Fruit fly (Drosophila melanogaster): ENCODE data around the gene CG31211.

DNA sequence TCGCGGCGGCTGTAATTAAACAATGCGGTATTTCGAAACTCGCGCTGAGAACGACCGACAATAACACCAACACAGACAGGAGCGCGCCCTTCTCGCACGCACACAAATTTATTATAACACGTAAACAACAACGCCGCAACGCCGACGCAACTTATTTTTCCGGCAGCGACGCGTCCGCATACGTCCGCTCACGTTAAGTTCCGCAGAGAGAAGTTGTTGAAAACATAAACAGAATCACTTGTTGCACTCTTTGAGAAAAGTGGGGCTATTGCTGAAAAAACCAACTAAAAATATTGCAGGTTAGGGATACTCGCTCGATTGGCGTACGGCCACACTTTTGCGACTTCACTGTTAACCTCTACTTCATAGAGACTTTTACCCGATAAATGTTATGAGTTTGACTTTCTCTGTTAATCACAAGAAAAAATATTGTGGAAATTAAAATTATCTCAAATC is 549 bp upstream of the CG31211 start, which contains the start of gene Cad87A:
- TF ChIP-seq CG32264 (GFP tag; optimal IDR thresholded peaks at IDR 0.05) (no peak), OdsH (GFP tag; optimal IDR thresholded peaks at IDR 0.05) (no peak)

Measured in whole organism, wandering third instar larva.